Fruit fly (Drosophila melanogaster) whole organism: ENCODE results near the gene CG9641.

ENCODE experiments used
- CG8478 ChIP-seq: fragments of >200 bp; optimal IDR thresholded peaks from 2 replicates; lab custom pipeline; 2018; ENCODE audit warnings: inconsistent platforms
- EcR ChIP-seq, 2 experiments: fragments of >200 bp; optimal IDR thresholded peaks; 2 replicates each; lab custom pipeline; 2017; ENCODE audit warnings: missing biosample characterization in 2 of 2, missing genetic modification characterization in 2 of 2, missing genetic modification reagents in 2 of 2
- pan ChIP-seq: fragments of >200 bp; optimal IDR thresholded peaks from 2 replicates; lab custom pipeline; 2017
- psq ChIP-seq: fragments of >200 bp; optimal IDR thresholded peaks from 2 replicates; lab custom pipeline; 2017
- usp ChIP-seq: fragments of >200 bp; optimal IDR thresholded peaks from 2 replicates; lab custom pipeline; 2017; ENCODE audit warnings: missing biosample characterization, missing genetic modification characterization, mixed read lengths

dm6 chr2L:2979091-2979490 lies 2.4 kb upstream of the CG9641 start, which contains the start of gene CG9643:
- TF ChIP-seq CG8478 = no peak
- TF ChIP-seq psq (lab: Kevin White, UChicago) = no peak
- no peak for TF ChIP-seq usp (GFP tag; lab: Kevin White, UChicago)
- no peak for TF ChIP-seq EcR (GFP tag; optimal IDR thresholded peaks at IDR 0.05; lab: Kevin White, UChicago)
- no peak for TF ChIP-seq pan (lab: Kevin White, UChicago)
